Fruit fly (Drosophila melanogaster): ENCODE measurements around the gene inaF-C.

inaF-C gene

DNA sequence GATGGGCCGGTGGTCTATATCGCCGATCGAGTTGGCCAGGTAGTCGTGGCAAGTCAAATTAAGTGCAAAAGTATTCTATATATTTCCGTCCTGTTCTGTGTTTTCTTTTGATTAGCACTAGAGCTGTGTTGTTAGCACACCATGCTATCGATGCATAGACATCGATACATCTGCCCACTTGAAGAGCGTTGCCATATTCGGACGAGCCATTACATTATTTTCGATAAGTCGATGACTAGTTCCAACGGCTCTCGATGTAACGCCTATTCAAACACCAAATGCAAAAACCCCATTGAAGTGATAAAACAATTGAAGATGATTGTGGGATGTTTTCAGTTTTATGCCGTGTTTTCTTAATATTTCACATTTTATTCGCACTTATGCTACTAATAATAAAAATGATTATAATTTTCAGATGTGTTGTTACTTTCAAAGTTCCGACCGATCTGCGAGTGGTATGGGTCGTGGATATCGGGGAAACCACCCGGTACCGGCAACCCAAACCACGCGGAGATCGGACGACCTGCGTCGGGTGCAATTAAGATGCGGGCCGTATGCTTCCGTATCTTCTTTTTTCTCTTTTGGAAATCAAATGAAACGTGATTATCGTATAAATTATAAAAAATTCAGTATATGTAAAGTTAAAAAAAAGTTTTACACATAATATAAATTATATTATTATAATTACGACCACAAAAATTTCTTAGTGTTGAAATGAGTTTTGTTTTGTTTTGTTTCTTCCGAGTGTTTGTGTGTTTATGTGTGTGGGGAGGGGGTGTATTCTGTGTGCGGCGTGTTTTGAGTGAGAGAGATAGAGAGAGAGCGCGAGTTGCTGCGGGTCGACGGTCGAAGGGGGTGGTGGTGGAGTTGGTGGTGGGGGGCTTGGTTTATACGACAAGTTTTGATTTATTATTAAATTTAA lies 21.5 kb downstream of the inaF-C start, which contains the start of gene FucT6:
FucT6 (minus strand) TSS at position 153 of the 922 bp plus-strand sequence.
- TF ChIP-seq CG32006 (GFP tag; optimal IDR thresholded peaks at IDR 0.05) (no peak), Eip78C (GFP tag) (peak; percentile 77), ss (GFP tag; optimal IDR thresholded peaks at IDR 0.05) (peak; percentile 47 to 54), CG3919 (GFP tag; optimal IDR thresholded peaks at IDR 0.05) (peak; percentile 17), CG6276 (GFP tag; optimal IDR thresholded peaks at IDR 0.05) (peak; percentile 66), CG6163 (GFP tag; IDR thresholded peaks at IDR 0.05) (peak; percentile 78), Lpt (GFP tag; optimal IDR thresholded peaks at IDR 0.05) (no peak), Met (GFP tag; optimal IDR thresholded peaks at IDR 0.05) (no peak), esn (GFP tag; optimal IDR thresholded peaks at IDR 0.05) (peak; percentile 6), salr (GFP tag; optimal IDR thresholded peaks at IDR 0.05) (no peak), CG6854 (GFP tag; optimal IDR thresholded peaks at IDR 0.05) (no peak), Blimp-1 (GFP tag; optimal IDR thresholded peaks at IDR 0.05) (no peak), spab (GFP tag; optimal IDR thresholded peaks at IDR 0.05) (no peak), fkh (GFP tag; optimal IDR thresholded peaks at IDR 0.05) (no peak), Smox (GFP tag; optimal IDR thresholded peaks at IDR 0.05) (no peak), CG15336 (GFP tag; IDR thresholded peaks at IDR 0.05) (peak; percentile 72), CG11294 (GFP tag; IDR thresholded peaks at IDR 0.05) (no peak), CG10631 (GFP tag; optimal IDR thresholded peaks at IDR 0.05) (no peak), CG3032 (tag; optimal IDR thresholded peaks at IDR 0.05) (no peak), achi (GFP tag; optimal IDR thresholded peaks at IDR 0.05) (peak; percentile 7), CG31627 (GFP tag; optimal IDR thresholded peaks at IDR 0.05) (no peak), svp (GFP tag) (peak; percentile 61), CG16779 (tag; optimal IDR thresholded peaks at IDR 0.05) (peak; percentile 38), Eip75B (GFP tag; optimal IDR thresholded peaks at IDR 0.05) (no peak), CG10669 (GFP tag; optimal IDR thresholded peaks at IDR 0.05) (no peak), CG7368 (GFP tag; optimal IDR thresholded peaks at IDR 0.05) (no peak), fd85E (GFP tag; optimal IDR thresholded peaks at IDR 0.05) (no peak), CG6792 (GFP tag; optimal IDR thresholded peaks at IDR 0.05) (no peak), Sox102F (GFP tag; optimal IDR thresholded peaks at IDR 0.05) (peak; percentile 21), pdm3 (GFP tag; optimal IDR thresholded peaks at IDR 0.05) (no peak), Gug (GFP tag; IDR thresholded peaks at IDR 0.05) (0 out of 2 replicates have a peak, but pooled peaks have one; percentile 8), CG11902 (GFP tag; optimal IDR thresholded peaks at IDR 0.05) (no peak), net (GFP tag; optimal IDR thresholded peaks at IDR 0.05) (peak; percentile 21), lz (GFP tag; optimal IDR thresholded peaks at IDR 0.05) (no peak), CG9139 (GFP tag; optimal IDR thresholded peaks at IDR 0.05) (no peak), CG11762 (GFP tag; optimal IDR thresholded peaks at IDR 0.05; ENCODE audit: insufficient read depth) (no peak), CG4318 (GFP tag; optimal IDR thresholded peaks at IDR 0.05) (no peak), CG6808 (GFP tag; optimal IDR thresholded peaks at IDR 0.05) (no peak), CG8119 (GFP tag; IDR thresholded peaks at IDR 0.05) (peak; percentile 61; the same call in 2 of the 3 replicates), Sox14 (GFP tag; optimal IDR thresholded peaks at IDR 0.05) (no peak), acj6 (GFP tag; optimal IDR thresholded peaks at IDR 0.05) (no peak), CG8319 (GFP tag; optimal IDR thresholded peaks at IDR 0.05) (no peak), Eip93F (GFP tag; optimal IDR thresholded peaks at IDR 0.05) (peak; percentile 19), CG1621 (tag; optimal IDR thresholded peaks at IDR 0.05) (peak; percentile 0), vri (GFP tag; optimal IDR thresholded peaks at IDR 0.05) (no peak), dac (GFP tag; optimal IDR thresholded peaks at IDR 0.05) (no peak), Ets96B (tag; optimal IDR thresholded peaks at IDR 0.05) (peak; percentile 16), topi (GFP tag; optimal IDR thresholded peaks at IDR 0.05) (no peak), eg (GFP tag; IDR thresholded peaks at IDR 0.05) (peak; percentile 76; the same call in 2 of the 3 replicates), Sox15 (GFP tag; optimal IDR thresholded peaks at IDR 0.05) (no peak)

All from whole organism, prepupa.